Fruit fly (Drosophila melanogaster) whole organism, embryonic: ENCODE data around the gene DAAM.

Experiments used
- Atf6 ChIP-seq: fragments of 200-800 bp; sonication (Bioruptor generic); IDR thresholded peaks from 2 replicates; pipeline ENCODE4 v1.3.6; 2022; ENCODE audit warnings: missing biosample characterization, missing genetic modification characterization
- Awh ChIP-seq: fragments of 200-800 bp; sonication (Bioruptor generic); IDR thresholded peaks from 2 replicates; pipeline ENCODE4, ENCODE4 v1.3.6; 2022; ENCODE audit warnings: missing biosample characterization, missing genetic modification characterization
- CG11560 ChIP-seq: fragments of 200-800 bp; sonication (Bioruptor generic); IDR thresholded peaks from 3 replicates; pipeline ENCODE4 v1.3.6; 2022; ENCODE audit warnings: missing biosample characterization, missing genetic modification characterization
- CG12219 ChIP-seq: fragments of 200-800 bp; sonication (Bioruptor generic); optimal IDR thresholded peaks from 3 replicates; lab custom pipeline; 2018; ENCODE audit warnings: missing biosample characterization, mild to moderate bottlenecking, missing genetic modification characterization
- CG13624 ChIP-seq: fragments of 200-800 bp; sonication (Bioruptor generic); optimal IDR thresholded peaks from 2 replicates; lab custom pipeline; 2016; ENCODE audit warnings: missing biosample characterization, missing genetic modification characterization
- CG13894 ChIP-seq: fragments of 200-800 bp; sonication (Bioruptor generic); optimal IDR thresholded peaks from 3 replicates; lab custom pipeline; 2018; ENCODE audit warnings: missing biosample characterization, mild to moderate bottlenecking, missing genetic modification characterization, moderate library complexity
- CG15479 ChIP-seq: fragments of 200-800 bp; sonication (Bioruptor generic); optimal IDR thresholded peaks from 3 replicates; lab custom pipeline; 2019; ENCODE audit warnings: missing biosample characterization, mild to moderate bottlenecking, missing genetic modification characterization, moderate library complexity
- CG1602 ChIP-seq: fragments of 200-800 bp; sonication (Bioruptor generic); optimal IDR thresholded peaks from 3 replicates; lab custom pipeline; 2016; ENCODE audit warnings: missing biosample characterization, missing genetic modification characterization
- CG17802 ChIP-seq: fragments of 200-800 bp; sonication (Bioruptor generic); optimal IDR thresholded peaks from 2 replicates; lab custom pipeline; 2018; ENCODE audit warnings: missing biosample characterization, mild to moderate bottlenecking, missing genetic modification characterization, moderate library complexity
- CG18764 ChIP-seq: fragments of 200-800 bp; sonication (Bioruptor generic); optimal IDR thresholded peaks from 3 replicates; lab custom pipeline; 2016; ENCODE audit warnings: missing biosample characterization, missing genetic modification characterization
- CG2120 ChIP-seq: fragments of 200-800 bp; sonication (Bioruptor generic); optimal IDR thresholded peaks from 3 replicates; lab custom pipeline; 2016; ENCODE audit warnings: missing biosample characterization, missing genetic modification characterization
- CG2199 ChIP-seq: fragments of 200-800 bp; sonication (Bioruptor generic); IDR thresholded peaks from 3 replicates; pipeline ENCODE4 v1.3.6; 2022; ENCODE audit warnings: missing biosample characterization, missing genetic modification characterization
- CG2889 ChIP-seq: fragments of 200-800 bp; sonication (Bioruptor generic); IDR thresholded peaks from 3 replicates; pipeline ENCODE4 v1.3.6; 2022; ENCODE audit warnings: missing biosample characterization, missing genetic modification characterization
- CG31365 ChIP-seq: fragments of 200-800 bp; sonication (Bioruptor generic); optimal IDR thresholded peaks from 2 replicates; lab custom pipeline; 2018; ENCODE audit warnings: missing biosample characterization, mild to moderate bottlenecking, missing genetic modification characterization
- CG32532 ChIP-seq: fragments of 200-800 bp; sonication (Bioruptor generic); IDR thresholded peaks from 2 replicates; pipeline ENCODE4 v1.3.6; 2022; ENCODE audit warnings: missing biosample characterization, missing genetic modification characterization
- CG32767 ChIP-seq: fragments of 200-800 bp; sonication (Bioruptor generic); IDR thresholded peaks from 2 replicates; pipeline ENCODE4 v1.3.6; 2022; ENCODE audit warnings: missing biosample characterization, missing genetic modification characterization
- CG34224 ChIP-seq: fragments of 200-800 bp; sonication (Bioruptor generic); IDR thresholded peaks from 3 replicates; pipeline ENCODE4 v1.3.6; 2022; ENCODE audit warnings: missing biosample characterization, missing genetic modification characterization; ENCODE audit not compliant: partially characterized antibody
- CG4820 ChIP-seq: fragments of 200-800 bp; sonication (Bioruptor generic); optimal IDR thresholded peaks from 3 replicates; lab custom pipeline; 2016; ENCODE audit warnings: missing biosample characterization, missing genetic modification characterization
- CG5180 ChIP-seq: fragments of 200-800 bp; sonication (Bioruptor generic); optimal IDR thresholded peaks from 3 replicates; lab custom pipeline; 2017; ENCODE audit warnings: missing biosample characterization, missing genetic modification characterization, mild to moderate bottlenecking, moderate library complexity, missing genetic modification reagents
- CG9437 ChIP-seq: fragments of 200-800 bp; sonication (Bioruptor generic); optimal IDR thresholded peaks from 2 replicates; lab custom pipeline; 2018; ENCODE audit warnings: missing biosample characterization, mild to moderate bottlenecking, missing genetic modification characterization
- Deaf1 ChIP-seq: fragments of 200-800 bp; optimal IDR thresholded peaks from 3 replicates; lab custom pipeline; 2019; ENCODE audit warnings: missing biosample characterization, mild to moderate bottlenecking, missing genetic modification characterization, moderate library complexity
- Eip74EF ChIP-seq, 2 experiments: fragments of 200-800 bp in 1 of 2; fragments of >200 bp in 1 of 2; sonication (Bioruptor generic) in 1 of 2; optimal IDR thresholded peaks; 2 replicates each; lab custom pipeline; 2017 to 2019; ENCODE audit warnings: missing biosample characterization in 2 of 2, missing genetic modification characterization in 2 of 2, mild to moderate bottlenecking in 1 of 2, moderate library complexity in 1 of 2
- HmgD ChIP-seq: fragments of 200-800 bp; sonication (Bioruptor generic); optimal IDR thresholded peaks from 3 replicates; lab custom pipeline; 2016; ENCODE audit warnings: missing biosample characterization, missing genetic modification characterization
- Hsf ChIP-seq: fragments of 200-800 bp; sonication (Bioruptor generic); optimal IDR thresholded peaks from 3 replicates; lab custom pipeline; 2016; ENCODE audit warnings: missing biosample characterization, missing genetic modification characterization
- Mad ChIP-seq: fragments of 200-800 bp; sonication (Bioruptor generic); optimal IDR thresholded peaks from 2 replicates; lab custom pipeline; 2016; ENCODE audit warnings: missing biosample characterization, missing genetic modification characterization
- NC2α ChIP-seq: fragments of 200-800 bp; sonication (Bioruptor generic); optimal IDR thresholded peaks from 2 replicates; lab custom pipeline; 2016; ENCODE audit warnings: missing biosample characterization, missing genetic modification characterization
- Pdp1 ChIP-seq, 2 experiments: fragments of 200-800 bp; sonication (Bioruptor generic); optimal IDR thresholded peaks; 3 replicates each; lab custom pipeline; 2016; ENCODE audit warnings: missing biosample characterization in 2 of 2, missing genetic modification characterization in 2 of 2, mild to moderate bottlenecking in 1 of 2, moderate library complexity in 1 of 2
- abd-A ChIP-seq: fragments of 200-800 bp; sonication (Bioruptor generic); optimal IDR thresholded peaks from 3 replicates; lab custom pipeline; 2019; ENCODE audit warnings: missing biosample characterization, mild to moderate bottlenecking, missing genetic modification characterization, moderate library complexity
- cas ChIP-seq: fragments of 200-800 bp; sonication (Bioruptor generic); IDR thresholded peaks from 2 replicates; pipeline ENCODE4 v1.3.6; 2022; ENCODE audit warnings: missing biosample characterization, missing genetic modification characterization
- chinmo ChIP-seq: fragments of 200-800 bp; sonication (Bioruptor generic); IDR thresholded peaks from 4 replicates; pipeline ENCODE4 v1.3.6; 2022; ENCODE audit warnings: missing biosample characterization, missing genetic modification characterization; ENCODE audit not compliant: partially characterized antibody
- chm ChIP-seq: fragments of 200-800 bp; sonication (Bioruptor generic); IDR thresholded peaks from 2 replicates; pipeline ENCODE4 v1.3.6; 2022; ENCODE audit warnings: missing biosample characterization, missing genetic modification characterization
- crol ChIP-seq: fragments of 200-800 bp; sonication (Bioruptor generic); IDR thresholded peaks from 2 replicates; pipeline ENCODE4 v1.3.6; 2022; ENCODE audit warnings: missing biosample characterization, missing genetic modification characterization
- exex ChIP-seq: fragments of 200-800 bp; sonication (Bioruptor generic); optimal IDR thresholded peaks from 4 replicates; lab custom pipeline; 2018; ENCODE audit warnings: missing biosample characterization, mild to moderate bottlenecking, missing genetic modification characterization, moderate library complexity
- ftz-f1 ChIP-seq: fragments of 200-800 bp; sonication (Bioruptor generic); optimal IDR thresholded peaks from 2 replicates; lab custom pipeline; 2016; ENCODE audit warnings: missing biosample characterization, missing genetic modification characterization
- kah ChIP-seq: fragments of 200-800 bp; sonication (Bioruptor generic); optimal IDR thresholded peaks from 2 replicates; lab custom pipeline; 2018; ENCODE audit warnings: missing biosample characterization, mild to moderate bottlenecking, missing genetic modification characterization
- ken ChIP-seq: fragments of 200-800 bp; sonication (Bioruptor generic); IDR thresholded peaks from 3 replicates; pipeline ENCODE4 v1.3.6; 2022; ENCODE audit warnings: missing biosample characterization, missing genetic modification characterization
- kni ChIP-seq: fragments of 200-800 bp; sonication (Bioruptor generic); optimal IDR thresholded peaks from 3 replicates; lab custom pipeline; 2017; ENCODE audit warnings: mild to moderate bottlenecking, missing biosample characterization, missing genetic modification reagents, missing genetic modification characterization
- lbe ChIP-seq: fragments of 200-800 bp; sonication (Bioruptor generic); optimal IDR thresholded peaks from 2 replicates; lab custom pipeline; 2016; ENCODE audit warnings: missing biosample characterization, mild to moderate bottlenecking, missing genetic modification characterization
- mld ChIP-seq: fragments of 200-800 bp; sonication (Bioruptor generic); IDR thresholded peaks from 3 replicates; pipeline ENCODE4 v1.3.6; 2022; ENCODE audit warnings: missing biosample characterization, missing genetic modification characterization; ENCODE audit not compliant: partially characterized antibody
- nom ChIP-seq: fragments of 200-800 bp; sonication (Bioruptor generic); optimal IDR thresholded peaks from 2 replicates; lab custom pipeline; 2017; ENCODE audit warnings: missing biosample characterization, missing genetic modification characterization, mild to moderate bottlenecking, moderate library complexity, missing genetic modification reagents
- otp ChIP-seq: fragments of 200-800 bp; sonication (Bioruptor generic); IDR thresholded peaks from 3 replicates; pipeline ENCODE4, ENCODE4 v1.3.6; 2022; ENCODE audit warnings: missing biosample characterization, missing genetic modification characterization
- sd ChIP-seq: fragments of 200-800 bp; sonication (Bioruptor generic); optimal IDR thresholded peaks from 3 replicates; lab custom pipeline; 2018; ENCODE audit warnings: missing biosample characterization, mild to moderate bottlenecking, missing genetic modification characterization, moderate library complexity
- sob ChIP-seq: fragments of 200-800 bp; sonication (Bioruptor generic); IDR thresholded peaks from 2 replicates; pipeline ENCODE4 v1.3.6; 2022; ENCODE audit warnings: missing biosample characterization, missing genetic modification characterization
- sqz ChIP-seq: fragments of 200-800 bp; sonication (Bioruptor generic); optimal IDR thresholded peaks from 3 replicates; lab custom pipeline; 2018; ENCODE audit warnings: missing biosample characterization, mild to moderate bottlenecking, missing genetic modification characterization
- sr ChIP-seq: fragments of 200-800 bp; sonication (Bioruptor generic); IDR thresholded peaks from 3 replicates; pipeline ENCODE4 v1.3.6; 2022; ENCODE audit warnings: missing biosample characterization, missing genetic modification characterization
- vvl ChIP-seq: fragments of 200-800 bp; sonication (Bioruptor generic); IDR thresholded peaks from 2 replicates; pipeline ENCODE4 v1.3.6; 2022; ENCODE audit warnings: missing biosample characterization, missing genetic modification characterization

DAAM gene

dm6 chrX:1267625-1268024, 54.5 kb downstream of the DAAM start:
- no peak for TF ChIP-seq CG32767
- peak in 1 of 2 experiments; percentile 40 for TF ChIP-seq Eip74EF (GFP tag; optimal IDR thresholded peaks at IDR 0.05; lab: Kevin White, UChicago)
- peak; percentile 20 for TF ChIP-seq Deaf1 (tag; lab: Kevin White, UChicago)
- TF ChIP-seq sqz = peak; percentile 27
- TF ChIP-seq crol (GFP tag; lab: Robert Waterston, UW) = peak; percentile 23; the same call in 1 of the 2 replicates
- peak; percentile 31; the same call in 1 of the 2 replicates for TF ChIP-seq Awh (GFP tag; lab: Robert Waterston, UW)
- peak; percentile 37 for TF ChIP-seq sd
- TF ChIP-seq CG4820 = no peak
- no peak for TF ChIP-seq nom
- 0 out of 2 replicates have a peak, but pooled peaks have one; percentile 7 for TF ChIP-seq sob (GFP tag; lab: Robert Waterston, UW)
- TF ChIP-seq chm = peak; percentile 5; the same call in 1 of the 2 replicates
- TF ChIP-seq Mad (GFP tag; lab: Kevin White, UChicago) = no peak
- no peak for TF ChIP-seq kah (GFP tag; lab: Kevin White, UChicago)
- TF ChIP-seq CG13624 (GFP tag; lab: Kevin White, UChicago) = no peak
- TF ChIP-seq CG1602 (GFP tag; lab: Kevin White, UChicago) = no peak
- TF ChIP-seq, all 482 proteins: peak for 8

DNA sequence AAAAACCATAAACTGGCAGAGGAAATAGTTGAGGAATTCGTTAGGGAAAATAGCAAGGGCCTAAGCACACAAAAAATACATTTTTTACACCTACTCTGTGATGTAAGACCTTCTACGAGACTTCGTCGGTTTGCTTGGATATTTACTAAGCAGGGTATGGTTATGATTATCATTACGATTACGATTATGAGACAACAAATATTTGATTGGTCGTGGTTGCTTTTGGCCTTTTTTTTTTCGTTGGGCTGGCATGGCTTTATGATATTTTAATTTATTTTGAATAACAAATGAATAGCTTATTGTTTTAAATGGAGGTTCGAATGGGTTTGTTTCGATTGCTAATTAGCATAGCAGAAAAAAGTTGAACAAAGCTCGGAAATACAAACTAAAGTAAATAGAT, 57.6 kb downstream of the DAAM start:
- TF ChIP-seq lbe (GFP tag; lab: Kevin White, UChicago) = no peak
- peak; percentile 60 for TF ChIP-seq sd
- 0 out of 4 replicates have a peak, but pooled peaks have one; percentile 40 for TF ChIP-seq chinmo (GFP tag; lab: Robert Waterston, UW)
- TF ChIP-seq CG11560 (tag; lab: Robert Waterston, UW) = no peak
- peak; percentile 10 for TF ChIP-seq sqz
- TF ChIP-seq crol (GFP tag; lab: Robert Waterston, UW) = no peak
- TF ChIP-seq CG15479 (GFP tag; lab: Kevin White, UChicago) = no peak
- 0 out of 2 replicates have a peak, but pooled peaks have one; percentile 63 for TF ChIP-seq Awh (GFP tag; lab: Robert Waterston, UW)
- TF ChIP-seq CG2120 = no peak
- TF ChIP-seq mld (GFP tag; lab: Robert Waterston, UW) = no peak
- TF ChIP-seq CG34224 (GFP tag; lab: Robert Waterston, UW) = no peak
- no peak for TF ChIP-seq CG9437 (GFP tag; lab: Kevin White, UChicago)
- peak; percentile 64 for TF ChIP-seq vvl (GFP tag; lab: Robert Waterston, UW)
- peak in 1 of 2 experiments; percentile 70 for TF ChIP-seq Pdp1 (GFP tag; optimal IDR thresholded peaks at IDR 0.05; lab: Kevin White, UChicago)
- peak; percentile 81 for TF ChIP-seq abd-A (tag; lab: Kevin White, UChicago)
- peak; percentile 18 for TF ChIP-seq CG13894 (tag; lab: Kevin White, UChicago)
- peak; percentile 10 for TF ChIP-seq exex (tag; lab: Kevin White, UChicago)
- TF ChIP-seq Atf6 (GFP tag; lab: Robert Waterston, UW) = no peak
- TF ChIP-seq NC2α (GFP tag; lab: Kevin White, UChicago) = no peak

DNA sequence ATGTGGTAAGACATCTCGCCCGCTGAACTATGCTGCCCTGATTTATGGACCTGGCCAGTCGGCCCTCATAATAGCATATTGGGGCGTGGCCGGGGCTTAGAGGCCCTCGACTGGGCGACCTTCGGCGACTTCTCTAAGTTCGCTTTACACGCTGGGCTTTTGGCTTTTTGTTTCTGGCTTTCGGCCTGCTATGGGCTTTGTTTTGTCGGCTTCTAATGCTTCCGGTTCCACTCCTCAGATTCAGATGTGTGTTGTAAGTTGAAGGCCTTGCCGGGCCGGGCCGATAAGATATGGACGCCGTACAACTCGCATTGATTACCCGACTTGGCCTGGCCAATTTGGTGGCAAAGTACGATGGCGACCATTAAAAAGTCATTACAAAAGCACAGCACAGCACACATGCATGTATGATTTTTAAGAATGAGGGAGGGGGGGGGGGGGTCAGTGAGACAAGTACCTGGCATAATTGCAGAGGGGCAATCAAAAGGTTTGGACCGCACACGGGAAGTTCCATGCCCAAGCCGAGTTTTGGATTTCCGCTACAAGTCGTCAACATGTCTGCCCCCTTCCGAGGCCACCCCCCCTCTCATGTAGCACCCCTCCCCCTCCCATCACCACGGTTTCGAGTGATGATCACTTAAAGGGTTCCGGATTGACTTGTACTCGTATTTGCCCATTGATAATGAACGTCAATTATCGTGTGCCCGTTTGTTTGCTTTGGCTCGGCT, 59.5 kb downstream of the DAAM start:
- TF ChIP-seq Atf6 (GFP tag; lab: Robert Waterston, UW) (0 out of 2 replicates have a peak, but pooled peaks have one; percentile 7), Hsf (GFP tag; lab: Kevin White, UChicago) (no peak), CG12219 (GFP tag; lab: Kevin White, UChicago) (no peak), cas (GFP tag; lab: Robert Waterston, UW) (no peak), CG13894 (tag; lab: Kevin White, UChicago) (peak; percentile 31), exex (tag; lab: Kevin White, UChicago) (peak; percentile 67), CG2889 (no peak), HmgD (GFP tag; lab: Kevin White, UChicago) (no peak), CG32532 (no peak), kni (GFP tag; lab: Kevin White, UChicago) (peak; percentile 72), crol (GFP tag; lab: Robert Waterston, UW) (peak; percentile 79), sr (GFP tag; lab: Robert Waterston, UW) (peak; percentile 26; the same call in 1 of the 3 replicates), ken (GFP tag; lab: Robert Waterston, UW) (no peak), CG31365 (no peak), CG5180 (GFP tag; lab: Kevin White, UChicago) (peak; percentile 1), CG2199 (no peak), CG17802 (no peak), ftz-f1 (GFP tag; lab: Kevin White, UChicago) (peak; percentile 61), CG18764 (no peak), otp (GFP tag; lab: Robert Waterston, UW) (peak; percentile 38; the same call in 2 of the 3 replicates)
